Fruit fly (Drosophila melanogaster): ENCODE measurements around the gene jvl.

The jvl gene

DNA sequence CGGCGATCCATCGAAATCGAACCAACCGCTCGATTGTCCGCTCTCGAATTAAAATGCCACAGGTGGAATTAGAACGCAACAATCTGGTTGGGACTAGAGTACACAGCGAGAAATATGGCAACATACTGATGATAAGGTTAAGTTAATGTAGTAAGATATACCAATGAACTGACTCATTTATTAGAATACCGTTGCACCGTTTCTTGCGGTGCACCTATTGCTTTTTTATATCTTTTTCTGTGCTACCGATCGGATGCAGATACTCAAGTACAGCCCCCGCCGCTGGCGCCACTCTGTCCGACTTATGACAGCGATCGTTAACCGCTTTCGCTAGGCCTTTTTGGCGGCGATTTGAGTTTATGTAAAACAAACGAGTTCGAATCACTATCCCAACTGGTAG lies 21.3 kb upstream of the jvl start (continued):
- 0 out of 3 replicates have a peak, but pooled peaks have one; percentile 31 for TF ChIP-seq dysf (GFP tag; IDR thresholded peaks at IDR 0.05)
- peak; percentile 8 for TF ChIP-seq CG15269 (tag; optimal IDR thresholded peaks at IDR 0.05)
- TF ChIP-seq sisA (GFP tag; IDR thresholded peaks at IDR 0.05): 0 out of 2 replicates have a peak, but pooled peaks have one; percentile 20
- peak; percentile 13 for TF ChIP-seq PHDP (tag; optimal IDR thresholded peaks at IDR 0.05)
- TF ChIP-seq H15 (GFP tag; IDR thresholded peaks at IDR 0.05): no peak
- peak; percentile 54 for TF ChIP-seq slbo (GFP tag; IDR thresholded peaks at IDR 0.05)
- TF ChIP-seq gem (tag; optimal IDR thresholded peaks at IDR 0.05): peak; percentile 19
- TF ChIP-seq CG6791 (GFP tag; IDR thresholded peaks at IDR 0.05; ENCODE audit: partially characterized antibody): no peak
- TF ChIP-seq sens-2 (GFP tag; IDR thresholded peaks at IDR 0.05): 0 out of 2 replicates have a peak, but pooled peaks have one; percentile 35
- peak in 1 of 2 experiments; percentile 30 for TF ChIP-seq Hr51 (GFP tag; optimal IDR thresholded peaks at IDR 0.05)
- 0 out of 2 replicates have a peak, but pooled peaks have one; percentile 32 for TF ChIP-seq CG14014 (GFP tag; IDR thresholded peaks at IDR 0.05)
- peak; percentile 39 for TF ChIP-seq nmo (GFP tag; optimal IDR thresholded peaks at IDR 0.05)
- peak; percentile 14 for TF ChIP-seq CG1603 (tag; optimal IDR thresholded peaks at IDR 0.05)
- TF ChIP-seq CG17385 (GFP tag; optimal IDR thresholded peaks at IDR 0.05): peak; percentile 2
- peak; percentile 19 for TF ChIP-seq CG7839 (tag; optimal IDR thresholded peaks at IDR 0.05)
- TF ChIP-seq ems (GFP tag; optimal IDR thresholded peaks at IDR 0.05): no peak
- TF ChIP-seq seq (GFP tag; IDR thresholded peaks at IDR 0.05): 0 out of 2 replicates have a peak, but pooled peaks have one; percentile 28
- no peak for TF ChIP-seq eve (GFP tag; optimal IDR thresholded peaks at IDR 0.05)
- no peak for TF ChIP-seq scrt (GFP tag; optimal IDR thresholded peaks at IDR 0.05)
- TF ChIP-seq row (GFP tag; IDR thresholded peaks at IDR 0.05): peak; percentile 51
- no peak for TF ChIP-seq pros (GFP tag; optimal IDR thresholded peaks at IDR 0.05)
- peak in 1 of 2 experiments; percentile 4 for TF ChIP-seq dpn (GFP tag; optimal IDR thresholded peaks at IDR 0.05)
- TF ChIP-seq pan (optimal IDR thresholded peaks at IDR 0.05): no peak
- TF ChIP-seq pan (GFP tag; optimal IDR thresholded peaks at IDR 0.05 in 1 of 2, IDR thresholded peaks at IDR 0.05 in 1 of 2): peak in 1 of 2 experiments; percentile 11

DNA sequence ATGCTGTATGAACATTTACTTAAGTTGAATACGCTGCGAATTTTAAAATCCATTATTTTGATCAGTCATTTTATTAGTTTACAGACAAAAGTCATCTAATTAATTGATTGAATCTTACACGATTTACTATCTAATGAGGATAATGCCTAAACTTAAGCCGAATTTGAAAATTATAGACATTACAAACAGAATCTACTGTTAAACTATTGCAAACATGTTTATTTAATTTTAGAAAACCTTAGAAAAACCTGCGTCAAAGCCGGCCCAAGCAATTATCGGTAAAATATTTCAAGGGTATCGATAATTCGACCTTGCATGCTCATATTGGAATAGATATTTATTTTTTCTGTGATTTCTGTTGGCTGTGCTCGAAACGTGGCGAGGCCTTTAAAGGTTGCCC lies 20.5 kb upstream of the jvl start:
- TF ChIP-seq Hmx (GFP tag; optimal IDR thresholded peaks at IDR 0.05) (peak; percentile 28), fd96Cb (tag; optimal IDR thresholded peaks at IDR 0.05) (no peak), sens (GFP tag) (peak; percentile 63), ftz-f1 (GFP tag; optimal IDR thresholded peaks at IDR 0.05) (peak; percentile 9), btn (GFP tag; optimal IDR thresholded peaks at IDR 0.05) (no peak), D19B (GFP tag; optimal IDR thresholded peaks at IDR 0.05) (peak; percentile 56), CG18262 (tag; optimal IDR thresholded peaks at IDR 0.05) (peak; percentile 4), Vsx1 (GFP tag; optimal IDR thresholded peaks at IDR 0.05) (no peak), CG3281 (GFP tag; optimal IDR thresholded peaks at IDR 0.05) (peak; percentile 5), zfh2 (GFP tag; optimal IDR thresholded peaks at IDR 0.05) (peak; percentile 17), D19A (tag; optimal IDR thresholded peaks at IDR 0.05) (peak; percentile 40), gem (tag; optimal IDR thresholded peaks at IDR 0.05) (peak; percentile 7), slbo (GFP tag; IDR thresholded peaks at IDR 0.05) (0 out of 2 replicates have a peak, but pooled peaks have one; percentile 15), CG2678 (tag; optimal IDR thresholded peaks at IDR 0.05) (peak; percentile 33), CG30403 (GFP tag; optimal IDR thresholded peaks at IDR 0.05) (peak; percentile 8), wor (GFP tag; IDR thresholded peaks at IDR 0.05) (no peak), dmrt99B (tag; optimal IDR thresholded peaks at IDR 0.05) (peak; percentile 3), Rfx (GFP tag; IDR thresholded peaks at IDR 0.05) (0 out of 2 replicates have a peak, but pooled peaks have one; percentile 34)

Measured in whole organism, embryonic.